Fruit fly (Drosophila melanogaster): ENCODE measurements around the gene Bet3.

The Bet3 gene

DNA sequence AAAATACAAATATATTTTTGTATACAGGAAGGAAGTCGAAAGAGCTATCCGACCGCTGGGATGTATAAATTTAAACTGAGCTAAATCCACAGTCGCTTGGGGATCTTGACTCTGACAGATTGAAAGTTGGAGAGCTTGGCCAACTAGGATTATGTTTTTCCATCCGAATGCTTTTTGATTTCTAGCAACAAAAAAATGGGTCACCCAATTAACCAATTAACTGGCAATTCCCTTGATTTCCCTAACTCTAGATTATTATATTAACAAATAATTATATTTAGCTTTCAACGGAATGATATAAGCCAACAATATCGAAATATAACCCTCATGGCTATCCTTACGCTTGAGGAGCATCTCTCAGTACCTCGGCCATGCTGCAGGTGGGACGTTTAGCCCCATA, 24.8 kb downstream of the Bet3 start, which contains the start of gene CG3982:
TSS of gene CG3982 (minus strand) at position 101 of the 400 bp plus-strand sequence.
- TF ChIP-seq CG34367 (tag; optimal IDR thresholded peaks at IDR 0.05), result no peak
- no peak for TF ChIP-seq CG15710 (tag; optimal IDR thresholded peaks at IDR 0.05)
- TF ChIP-seq CG17806 (tag; optimal IDR thresholded peaks at IDR 0.05), result no peak
- TF ChIP-seq CG10348 (GFP tag; IDR thresholded peaks at IDR 0.05), result no peak
- no peak for TF ChIP-seq fd96Ca (GFP tag; IDR thresholded peaks at IDR 0.05)
- no peak for TF ChIP-seq CG14655 (GFP tag; optimal IDR thresholded peaks at IDR 0.05)
- no peak for TF ChIP-seq Pif1A (GFP tag; optimal IDR thresholded peaks at IDR 0.05)
- no peak for TF ChIP-seq D1 (tag; optimal IDR thresholded peaks at IDR 0.05)
- no peak for TF ChIP-seq EcR (GFP tag; optimal IDR thresholded peaks at IDR 0.05)
- no peak for TF ChIP-seq Pif1B (GFP tag; optimal IDR thresholded peaks at IDR 0.05)
- no peak for TF ChIP-seq CG9948 (tag; optimal IDR thresholded peaks at IDR 0.05)
- TF ChIP-seq CG4496 (GFP tag; IDR thresholded peaks at IDR 0.05), result no peak
- no peak for TF ChIP-seq CG12605 (GFP tag; IDR thresholded peaks at IDR 0.05)
- no peak for TF ChIP-seq Snoo (tag; optimal IDR thresholded peaks at IDR 0.05)
- no peak for TF ChIP-seq CG32121 (GFP tag; IDR thresholded peaks at IDR 0.05)
- no peak for TF ChIP-seq gl (tag; optimal IDR thresholded peaks at IDR 0.05)
- no peak for TF ChIP-seq CG8159 (tag; optimal IDR thresholded peaks at IDR 0.05)
- TF ChIP-seq Ets98B (GFP tag; IDR thresholded peaks at IDR 0.05), result no peak
- no peak for TF ChIP-seq rn (GFP tag; IDR thresholded peaks at IDR 0.05)

DNA sequence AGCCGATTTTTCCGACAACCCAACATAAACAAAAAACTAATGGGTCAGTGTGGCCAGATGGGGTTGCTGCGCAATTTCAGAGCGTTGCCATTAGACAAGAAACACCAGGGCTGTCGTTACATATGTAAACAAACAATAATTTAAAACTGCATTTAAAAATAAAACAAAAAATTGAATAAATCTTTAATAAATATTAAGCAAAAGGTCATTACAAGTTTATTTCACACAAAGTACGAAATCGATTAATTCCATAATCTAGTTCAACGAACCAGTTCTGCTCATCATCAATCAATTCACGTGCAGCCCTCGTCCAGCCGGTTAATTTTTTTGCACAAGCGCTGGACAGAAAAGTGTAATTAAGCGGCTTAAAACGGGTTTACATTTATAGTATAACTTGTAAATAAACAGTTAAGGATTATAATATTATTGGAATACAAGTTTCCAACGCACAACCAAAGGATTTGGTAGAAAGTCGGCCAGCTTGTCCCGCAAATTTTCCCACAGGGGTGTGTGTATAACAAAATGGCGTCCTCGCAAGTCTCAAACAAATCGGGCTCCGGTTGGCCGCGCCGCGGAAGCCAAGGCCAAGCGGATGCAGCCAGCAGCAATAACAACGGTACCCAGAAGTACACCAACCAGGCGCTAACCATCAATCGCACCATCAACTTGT, 31.2 kb downstream of the Bet3 start, which contains the start of the genes CG4022 and Cpsf5:
TSS of gene CG4022 (minus strand) at position 79 of the 670 bp plus-strand sequence.
TSS of gene Cpsf5 (plus strand) at position 285 of the 670 bp plus-strand sequence.
- TF ChIP-seq fd96Ca (GFP tag; IDR thresholded peaks at IDR 0.05) (peak; percentile 65; the same call in 2 of the 3 replicates), CG12605 (GFP tag; IDR thresholded peaks at IDR 0.05) (peak; percentile 60), Pif1B (GFP tag; optimal IDR thresholded peaks at IDR 0.05) (peak; percentile 57), CG13204 (GFP tag; optimal IDR thresholded peaks at IDR 0.05) (no peak), CG15710 (tag; optimal IDR thresholded peaks at IDR 0.05) (peak; percentile 76), CG4496 (GFP tag; IDR thresholded peaks at IDR 0.05) (peak; percentile 75; the same call in 2 of the 3 replicates), CG14655 (GFP tag; optimal IDR thresholded peaks at IDR 0.05) (no peak), rn (GFP tag; IDR thresholded peaks at IDR 0.05) (0 out of 2 replicates have a peak, but pooled peaks have one; percentile 7), CG10348 (GFP tag; IDR thresholded peaks at IDR 0.05) (no peak), CG8301 (tag; optimal IDR thresholded peaks at IDR 0.05) (peak; percentile 36), gl (tag; optimal IDR thresholded peaks at IDR 0.05) (no peak), CG17806 (tag; optimal IDR thresholded peaks at IDR 0.05) (peak; percentile 61), CG9948 (tag; optimal IDR thresholded peaks at IDR 0.05) (peak; percentile 64), CG34367 (tag; optimal IDR thresholded peaks at IDR 0.05) (peak; percentile 52), Ets98B (GFP tag; IDR thresholded peaks at IDR 0.05) (peak; percentile 61), D1 (tag; optimal IDR thresholded peaks at IDR 0.05) (no peak), Snoo (tag; optimal IDR thresholded peaks at IDR 0.05) (peak; percentile 51), EcR (GFP tag; optimal IDR thresholded peaks at IDR 0.05) (peak; percentile 64), Pif1A (GFP tag; optimal IDR thresholded peaks at IDR 0.05) (peak; percentile 59), CG8159 (tag; optimal IDR thresholded peaks at IDR 0.05) (peak; percentile 61), CG32121 (GFP tag; IDR thresholded peaks at IDR 0.05) (peak; percentile 70)

dm6 chr3L:9410030-9410589, 32.0 kb downstream of the Bet3 start:
- TF ChIP-seq rn (GFP tag; IDR thresholded peaks at IDR 0.05) (no peak), CG15710 (tag; optimal IDR thresholded peaks at IDR 0.05) (no peak), CG4496 (GFP tag; IDR thresholded peaks at IDR 0.05) (no peak), CG9948 (tag; optimal IDR thresholded peaks at IDR 0.05) (no peak), CG17806 (tag; optimal IDR thresholded peaks at IDR 0.05) (no peak), EcR (GFP tag; optimal IDR thresholded peaks at IDR 0.05) (no peak)

dm6 chr3L:9404497-9404896, 37.6 kb downstream of the Bet3 start, which contains the start of gene Cpr67B:
Gene Cpr67B, plus strand, starts transcription at chr3L:9404797.
- TF ChIP-seq Ets98B (GFP tag; IDR thresholded peaks at IDR 0.05) (no peak), CG17806 (tag; optimal IDR thresholded peaks at IDR 0.05) (no peak), fd96Ca (GFP tag; IDR thresholded peaks at IDR 0.05) (no peak), D1 (tag; optimal IDR thresholded peaks at IDR 0.05) (no peak)

DNA sequence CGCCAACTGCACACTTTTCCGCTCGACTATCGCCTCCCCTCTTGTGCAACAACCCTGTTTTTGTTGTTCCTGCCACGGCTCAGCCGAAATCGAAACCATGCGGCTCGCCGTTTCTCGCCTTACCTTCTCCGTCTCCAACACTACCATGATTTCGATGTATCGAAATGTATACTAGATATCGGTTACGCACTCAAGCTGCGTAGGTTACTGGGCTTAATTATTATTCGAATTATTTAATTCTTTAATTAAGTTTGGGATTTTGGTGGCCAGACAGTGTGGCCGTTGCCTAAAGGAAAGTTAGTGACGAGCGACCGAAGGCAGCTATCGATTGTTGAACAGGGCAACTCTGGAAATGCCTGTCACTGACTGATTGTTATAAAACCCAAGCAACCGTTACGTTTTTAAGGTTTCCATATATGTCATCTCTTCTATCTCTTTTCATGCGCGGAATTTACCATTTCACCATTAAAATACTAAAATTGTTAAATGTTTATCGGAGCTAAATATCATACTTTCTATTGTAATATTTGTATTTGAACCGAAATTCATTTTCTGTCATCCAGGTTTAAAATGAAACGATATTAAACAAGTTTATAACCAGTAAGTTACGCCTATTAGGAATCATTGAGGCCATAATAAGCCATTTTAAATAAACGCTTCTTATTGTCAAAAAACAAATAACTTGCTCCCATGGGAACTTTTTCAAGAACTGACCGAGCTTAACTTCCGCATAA, 39.7 kb downstream of the Bet3 start, which contains the start of gene eIF4E1:
TSS of gene eIF4E1 (minus strand) at position 304 of the 734 bp plus-strand sequence.
- TF ChIP-seq CG12605 (GFP tag; IDR thresholded peaks at IDR 0.05), result no peak
- no peak for TF ChIP-seq CG32121 (GFP tag; IDR thresholded peaks at IDR 0.05)
- TF ChIP-seq Pif1A (GFP tag; optimal IDR thresholded peaks at IDR 0.05), result no peak
- TF ChIP-seq fd96Ca (GFP tag; IDR thresholded peaks at IDR 0.05), result no peak
- no peak for TF ChIP-seq Pif1B (GFP tag; optimal IDR thresholded peaks at IDR 0.05)
- TF ChIP-seq EcR (GFP tag; optimal IDR thresholded peaks at IDR 0.05), result no peak
- no peak for TF ChIP-seq CG13204 (GFP tag; optimal IDR thresholded peaks at IDR 0.05)
- no peak for TF ChIP-seq rn (GFP tag; IDR thresholded peaks at IDR 0.05)

Measured in whole organism, pupa.